Worm (Caenorhabditis elegans) whole organism, young adult: ENCODE measurements around the gene C50D2.6.

Experiments used
- B0019.2 ChIP-seq: fragments of 200-800 bp; sonication (Bioruptor generic); conservative IDR thresholded peaks from 2 replicates; pipeline ENCODE4 v1.3.6; 2022; ENCODE audit warnings: missing genetic modification reagents, missing genetic modification characterization, missing compliant biosample characterization
- D2030.7 ChIP-seq: fragments of 200-800 bp; sonication (Bioruptor generic); IDR thresholded peaks from 2 replicates; pipeline ENCODE4 v1.3.6; 2022; ENCODE audit warnings: missing genetic modification reagents, missing genetic modification characterization, missing compliant biosample characterization
- F22D6.2 ChIP-seq: sonication (generic microtip); optimal IDR thresholded peaks from 2 replicates; lab custom pipeline; 2016; ENCODE audit warnings: mild to moderate bottlenecking, missing genetic modification characterization, missing compliant biosample characterization
- F33H1.4 ChIP-seq: fragments of 200-800 bp; sonication (Bioruptor generic); IDR thresholded peaks from 2 replicates; pipeline ENCODE4 v1.3.6; 2022; ENCODE audit warnings: missing genetic modification reagents, missing genetic modification characterization, missing compliant biosample characterization
- F57C9.4 ChIP-seq: sonication (generic microtip); optimal IDR thresholded peaks from 2 replicates; lab custom pipeline; 2017; ENCODE audit warnings: mild to moderate bottlenecking, missing genetic modification characterization, missing compliant biosample characterization
- T07F8.4 ChIP-seq: sonication (generic microtip); optimal IDR thresholded peaks from 2 replicates; lab custom pipeline; 2016; ENCODE audit warnings: mild to moderate bottlenecking, missing genetic modification characterization, moderate library complexity, missing compliant biosample characterization
- T26A5.8 ChIP-seq: sonication (generic microtip); optimal IDR thresholded peaks from 2 replicates; lab custom pipeline; 2016; ENCODE audit warnings: missing genetic modification characterization, missing compliant biosample characterization
- Y56A3A.18 ChIP-seq: fragments of 200-800 bp; sonication (Bioruptor generic); IDR thresholded peaks from 2 replicates; pipeline ENCODE4 v1.3.6; 2022; ENCODE audit warnings: missing genetic modification reagents, missing genetic modification characterization, missing compliant biosample characterization
- Y79H2A.3 ChIP-seq: fragments of 200-800 bp; sonication (Bioruptor generic); conservative IDR thresholded peaks from 2 replicates; pipeline ENCODE4 v1.3.6; 2022; ENCODE audit warnings: missing genetic modification reagents, missing genetic modification characterization, missing compliant biosample characterization
- ZK185.1 ChIP-seq: sonication (generic microtip); optimal IDR thresholded peaks from 2 replicates; lab custom pipeline; 2016; ENCODE audit warnings: mild to moderate bottlenecking, missing genetic modification characterization, missing compliant biosample characterization; ENCODE audit not compliant: poor library complexity, severe bottlenecking
- akir-1 ChIP-seq: fragments of 200-800 bp; sonication (Bioruptor generic); optimal IDR thresholded peaks from 2 replicates; lab custom pipeline; 2018; ENCODE audit warnings: mild to moderate bottlenecking, missing genetic modification characterization, moderate library complexity, missing compliant biosample characterization
- ama-1 ChIP-seq, 3 experiments: fragments of 150-350 bp in 1 of 3; sonication (generic microtip) in 2 of 3; optimal IDR thresholded peaks; 2 replicates each; lab custom pipeline; 2014 to 2018; ENCODE audit warnings: missing biosample characterization in 2 of 3, missing genetic modification characterization in 2 of 3, missing genetic modification reagents in 2 of 3
- atf-7 ChIP-seq: sonication (generic microtip); optimal IDR thresholded peaks from 2 replicates; lab custom pipeline; 2017; ENCODE audit warnings: mild to moderate bottlenecking, missing genetic modification characterization, missing compliant biosample characterization
- attf-3 ChIP-seq: fragments of 200-800 bp; sonication (Bioruptor generic); conservative IDR thresholded peaks from 2 replicates; pipeline ENCODE4 v1.3.6; 2022; ENCODE audit warnings: missing genetic modification reagents, missing genetic modification characterization, missing compliant biosample characterization
- attf-5 ChIP-seq: fragments of 200-800 bp; sonication (Bioruptor generic); optimal IDR thresholded peaks from 2 replicates; lab custom pipeline; 2018; ENCODE audit warnings: mild to moderate bottlenecking, missing genetic modification characterization, missing compliant biosample characterization
- attf-6 ChIP-seq: fragments of 200-800 bp; sonication (Bioruptor generic); IDR thresholded peaks from 2 replicates; pipeline ENCODE4 v1.3.6; 2022; ENCODE audit warnings: missing genetic modification reagents, missing genetic modification characterization, missing compliant biosample characterization
- cebp-1 ChIP-seq, 2 experiments: fragments of 200-800 bp in 1 of 2; sonication (Bioruptor generic) in 1 of 2; sonication (generic microtip) in 1 of 2; IDR thresholded peaks in 1 of 2; optimal IDR thresholded peaks in 1 of 2; 2 replicates each; pipeline versions ENCODE4 v1.3.6 to Lab custom; 2017 to 2022; ENCODE audit warnings: missing compliant biosample characterization in 2 of 2, missing genetic modification characterization in 2 of 2, mild to moderate bottlenecking in 1 of 2, missing genetic modification reagents in 1 of 2, moderate library complexity in 1 of 2
- chd-7 ChIP-seq: sonication (generic microtip); optimal IDR thresholded peaks from 2 replicates; lab custom pipeline; 2016; ENCODE audit warnings: mild to moderate bottlenecking, missing genetic modification characterization, moderate library complexity, missing compliant biosample characterization
- ekl-4 ChIP-seq: fragments of 200-800 bp; sonication (Bioruptor generic); IDR thresholded peaks from 2 replicates; pipeline ENCODE4 v1.3.6; 2022; ENCODE audit warnings: missing genetic modification reagents, missing genetic modification characterization, missing compliant biosample characterization
- ets-4 ChIP-seq: fragments of 200-800 bp; sonication (Bioruptor generic); optimal IDR thresholded peaks from 2 replicates; lab custom pipeline; 2018; ENCODE audit warnings: mild to moderate bottlenecking, missing genetic modification characterization, missing compliant biosample characterization
- him-1 ChIP-seq: sonication (generic microtip); optimal IDR thresholded peaks from 2 replicates; lab custom pipeline; 2016; ENCODE audit warnings: missing genotype, missing genetic modification reagents, missing genetic modification characterization, missing compliant biosample characterization
- hrde-1 ChIP-seq: sonication (generic microtip); optimal IDR thresholded peaks from 2 replicates; lab custom pipeline; 2016; ENCODE audit warnings: missing genetic modification characterization, mild to moderate bottlenecking, missing compliant biosample characterization, moderate library complexity, missing genotype, missing genetic modification reagents, borderline replicate concordance
- lin-40 ChIP-seq: sonication (generic microtip); optimal IDR thresholded peaks from 2 replicates; lab custom pipeline; 2016; ENCODE audit warnings: missing genetic modification characterization, mild to moderate bottlenecking, missing compliant biosample characterization, missing genotype, missing genetic modification reagents
- lin-54 ChIP-seq: fragments of 200-800 bp; sonication (Bioruptor generic); optimal IDR thresholded peaks from 2 replicates; lab custom pipeline; 2018; ENCODE audit warnings: mild to moderate bottlenecking, missing genetic modification characterization, missing compliant biosample characterization
- madf-6 ChIP-seq: fragments of 200-800 bp; sonication (Bioruptor generic); IDR thresholded peaks from 2 replicates; pipeline ENCODE4 v1.3.6; 2022; ENCODE audit warnings: missing genetic modification reagents, missing genetic modification characterization, missing compliant biosample characterization
- pbrm-1 ChIP-seq: fragments of 200-800 bp; sonication (Bioruptor generic); IDR thresholded peaks from 2 replicates; pipeline ENCODE4 v1.3.6; 2022; ENCODE audit warnings: missing genetic modification reagents, missing genetic modification characterization, missing compliant biosample characterization
- repo-1 ChIP-seq: sonication (generic microtip); optimal IDR thresholded peaks from 2 replicates; lab custom pipeline; 2017; ENCODE audit warnings: mild to moderate bottlenecking, missing genetic modification characterization, missing compliant biosample characterization
- snpc-3.4 ChIP-seq: sonication (generic microtip); optimal IDR thresholded peaks from 2 replicates; lab custom pipeline; 2017; ENCODE audit warnings: missing genetic modification characterization, mild to moderate bottlenecking, missing compliant biosample characterization, antibody characterized with exemption, moderate library complexity, missing genotype, missing genetic modification reagents
- snpc-4 ChIP-seq, 5 experiments: fragments of 150-350 bp in 1 of 5; sonication (generic microtip) in 4 of 5; optimal IDR thresholded peaks; 2 replicates each; lab custom pipeline; 2014 to 2018; ENCODE audit warnings: missing genetic modification characterization in 5 of 5, missing biosample characterization in 3 of 5, antibody characterized with exemption in 2 of 5, mild to moderate bottlenecking in 2 of 5, missing compliant biosample characterization in 2 of 5, missing genotype in 2 of 5, moderate library complexity in 2 of 5, missing genetic modification reagents in 1 of 5
- sptf-2 ChIP-seq: fragments of 200-800 bp; sonication (Bioruptor generic); optimal IDR thresholded peaks from 2 replicates; lab custom pipeline; 2018; ENCODE audit warnings: mild to moderate bottlenecking, missing genetic modification characterization, missing compliant biosample characterization
- zfh-2 ChIP-seq: fragments of 200-800 bp; sonication (Bioruptor generic); conservative IDR thresholded peaks from 2 replicates; pipeline ENCODE4 v1.3.6; 2022; ENCODE audit warnings: missing genetic modification reagents, missing genetic modification characterization, missing compliant biosample characterization
- ztf-18 ChIP-seq: sonication (generic microtip); optimal IDR thresholded peaks from 2 replicates; lab custom pipeline; 2016; ENCODE audit warnings: missing genotype, mild to moderate bottlenecking, missing genetic modification characterization, missing compliant biosample characterization
- ztf-22 ChIP-seq: fragments of 200-800 bp; sonication (Bioruptor generic); optimal IDR thresholded peaks from 2 replicates; lab custom pipeline; 2018; ENCODE audit warnings: mild to moderate bottlenecking, missing genetic modification characterization, moderate library complexity, missing compliant biosample characterization
- ztf-3 ChIP-seq: fragments of 200-800 bp; sonication (Bioruptor generic); optimal IDR thresholded peaks from 2 replicates; lab custom pipeline; 2018; ENCODE audit warnings: mild to moderate bottlenecking, missing genetic modification characterization, missing compliant biosample characterization

Gene C50D2.6

ce11 chrII:87937-88336 is 3.7 kb downstream of the C50D2.6 start:
- no peak for TF ChIP-seq snpc-3.4
- TF ChIP-seq him-1 (tag; lab: Kevin White, UChicago), result peak; percentile 95

- TF ChIP-seq Y56A3A.18 (GFP tag; lab: Robert Waterston, UW), result no peak
- no peak for TF ChIP-seq sptf-2 (GFP tag; lab: Kevin White, UChicago)
- no peak for TF ChIP-seq chd-7 (tag; lab: Kevin White, UChicago)
- TF ChIP-seq T26A5.8 (tag; lab: Kevin White, UChicago), result no peak
- TF ChIP-seq ets-4 (GFP tag; lab: Kevin White, UChicago), result no peak
- no peak for TF ChIP-seq ztf-22 (GFP tag; lab: Kevin White, UChicago)
- TF ChIP-seq madf-6 (GFP tag; lab: Robert Waterston, UW), result no peak
- no peak for TF ChIP-seq pbrm-1 (GFP tag; lab: Robert Waterston, UW)
- no peak for TF ChIP-seq ama-1 (optimal IDR thresholded peaks at IDR 0.05; lab: Kevin White, UChicago)
- TF ChIP-seq ama-1 (GFP tag; optimal IDR thresholded peaks at IDR 0.05; lab: Kevin White, UChicago), result no peak
- no peak for TF ChIP-seq cebp-1 (GFP tag; IDR thresholded peaks at IDR 0.05; lab: Robert Waterston, UW)
- TF ChIP-seq cebp-1 (tag; optimal IDR thresholded peaks at IDR 0.05; lab: Kevin White, UChicago), result no peak
- no peak for TF ChIP-seq attf-6 (GFP tag; lab: Robert Waterston, UW)
- no peak for TF ChIP-seq ekl-4
- TF ChIP-seq repo-1, result no peak
- TF ChIP-seq F33H1.4 (GFP tag; lab: Robert Waterston, UW), result no peak
Measured at ce11 chrII:91419-91818, 7.2 kb downstream of the C50D2.6 start, which contains the start of gene mcat-1. Gene mcat-1 (minus strand): TSS chrII:91519.

ce11 chrII:95177-95576 is 10.9 kb downstream of the C50D2.6 start, which contains the start of gene C50D2.7:
Gene C50D2.7 (minus strand): TSS chrII:95277.
- no peak for TF ChIP-seq F57C9.4 (tag; lab: Kevin White, UChicago)
- no peak for TF ChIP-seq T07F8.4 (tag; lab: Kevin White, UChicago)
- no peak for TF ChIP-seq D2030.7
- no peak for TF ChIP-seq Y79H2A.3 (GFP tag; lab: Robert Waterston, UW)
- TF ChIP-seq F22D6.2 (tag; lab: Kevin White, UChicago), result no peak
- TF ChIP-seq snpc-4 (GFP tag; optimal IDR thresholded peaks at IDR 0.05; lab: Kevin White, UChicago), result no peak
- no peak for TF ChIP-seq snpc-4 (tag; optimal IDR thresholded peaks at IDR 0.05; lab: Kevin White, UChicago)
- no peak for TF ChIP-seq atf-7
- no peak for TF ChIP-seq ama-1 (optimal IDR thresholded peaks at IDR 0.05; lab: Kevin White, UChicago)
- no peak for TF ChIP-seq ama-1 (GFP tag; optimal IDR thresholded peaks at IDR 0.05; lab: Kevin White, UChicago)
- TF ChIP-seq ztf-18 (tag; lab: Kevin White, UChicago), result no peak
- TF ChIP-seq lin-54, result no peak
- TF ChIP-seq akir-1 (GFP tag; lab: Kevin White, UChicago), result no peak
- no peak for TF ChIP-seq T26A5.8 (tag; lab: Kevin White, UChicago)
- no peak for TF ChIP-seq hrde-1 (tag; lab: Kevin White, UChicago)

- no peak for TF ChIP-seq B0019.2 (GFP tag; lab: Robert Waterston, UW)
- TF ChIP-seq attf-3 (GFP tag; lab: Robert Waterston, UW), result peak; percentile 98
- no peak for TF ChIP-seq ztf-3 (GFP tag; lab: Kevin White, UChicago)
- no peak for TF ChIP-seq zfh-2 (GFP tag; lab: Robert Waterston, UW)
- TF ChIP-seq hrde-1 (tag; lab: Kevin White, UChicago), result no peak
- TF ChIP-seq attf-5 (GFP tag; lab: Kevin White, UChicago), result peak; percentile 25
- peak; percentile 58 for TF ChIP-seq lin-40 (tag; lab: Kevin White, UChicago)
- no peak for TF ChIP-seq ZK185.1
- TF ChIP-seq, all 124 proteins: peak for 3
Measured at ce11 chrII:97992-98763, 13.9 kb downstream of the C50D2.6 start, which contains the start of the genes luc-7L3 and sftb-6. Gene luc-7L3 (minus strand): TSS chrII:98027. Gene sftb-6 (plus strand): TSS chrII:98404.
